Worm (Caenorhabditis elegans): ENCODE results near the gene srd-21.

DNA sequence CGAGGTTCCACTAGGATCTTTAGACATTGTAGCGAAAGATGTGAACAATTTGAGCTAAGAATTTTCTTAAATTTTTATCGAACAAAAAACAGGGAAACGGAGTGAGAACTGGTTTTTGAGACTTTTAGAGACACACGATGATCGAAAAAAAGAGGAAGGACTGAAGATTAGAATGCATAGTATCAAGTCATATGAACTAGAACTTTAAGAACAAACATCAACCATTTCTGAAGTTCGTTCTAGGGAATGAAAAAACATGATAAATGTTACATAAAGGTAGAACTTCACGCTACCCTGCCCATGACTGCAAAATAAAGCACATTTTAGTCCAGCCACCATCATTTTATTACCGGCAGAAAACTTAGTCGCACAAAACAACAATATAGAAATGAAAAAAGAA is 16.7 kb downstream of the srd-21 start, which contains the start of gene W06G6.9:
- TF ChIP-seq T22C8.4 (GFP tag; IDR thresholded peaks at IDR 0.05) (no peak), ref-1 (GFP tag; conservative IDR thresholded peaks at IDR 0.05) (no peak)

All from whole organism, midembryonic.